Worm (Caenorhabditis elegans): ENCODE data around the gene sra-30.
"Not testable (repeated sequence)": the region's sequence is repeated elsewhere in the genome, so short reads cannot be mapped to it uniquely, and the experiment has no call there.

DNA sequence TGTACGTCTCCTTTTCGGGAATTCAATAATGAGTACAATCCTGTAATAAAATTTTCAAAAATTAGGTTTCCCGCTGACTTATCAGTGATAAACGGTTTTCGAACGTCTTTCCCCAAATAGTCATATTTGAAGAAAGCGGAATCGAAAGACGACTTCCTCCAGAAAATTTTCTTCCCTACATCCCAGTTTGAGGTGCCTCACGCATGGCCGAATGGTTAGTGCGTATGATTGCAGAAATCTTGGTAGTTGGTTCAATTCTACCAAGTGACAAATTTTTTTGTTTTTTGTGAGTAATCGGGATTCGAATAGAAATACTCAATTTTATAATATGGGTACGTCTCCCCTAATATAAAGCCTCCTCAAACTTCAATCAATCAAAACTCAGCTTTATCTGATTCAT, 32.6 kb downstream of the sra-30 start:
- TF ChIP-seq madf-9 (GFP tag; conservative IDR thresholded peaks at IDR 0.05): 0 out of 2 replicates have a peak, but pooled peaks have one; percentile 12
- not testable (repeated sequence) for TF ChIP-seq egl-27 (tag; optimal IDR thresholded peaks at IDR 0.05); unc-62 (GFP tag; optimal IDR thresholded peaks at IDR 0.05 in 1 of 2); unc-62 (tag; optimal IDR thresholded peaks at IDR 0.05); unc-130 (GFP tag; optimal IDR thresholded peaks at IDR 0.05); ceh-82 (tag; optimal IDR thresholded peaks at IDR 0.05)
